Fruit fly (Drosophila melanogaster): ENCODE data around the gene Oga.
A peak's percentile ranks its signal among the peaks of the same experiment; 100 is the strongest.

Gene Oga

dm6 chr3R:21206802-21207238 lies 12.1 kb upstream of the Oga start:
- TF ChIP-seq ash1 (GFP tag; optimal IDR thresholded peaks at IDR 0.05), result no peak
- TF ChIP-seq CG17361 (GFP tag; IDR thresholded peaks at IDR 0.05), result no peak
- TF ChIP-seq Poxn (GFP tag; IDR thresholded peaks at IDR 0.05), result no peak
- TF ChIP-seq CG12071 (GFP tag; optimal IDR thresholded peaks at IDR 0.05), result peak; percentile 12
- no peak for TF ChIP-seq Hsf (GFP tag; optimal IDR thresholded peaks at IDR 0.05)
- TF ChIP-seq CG13775 (GFP tag; optimal IDR thresholded peaks at IDR 0.05), result no peak
- TF ChIP-seq HmgD (GFP tag; optimal IDR thresholded peaks at IDR 0.05), result no peak
- no peak for TF ChIP-seq ewg (GFP tag; optimal IDR thresholded peaks at IDR 0.05)
- TF ChIP-seq CG1233 (GFP tag; optimal IDR thresholded peaks at IDR 0.05), result no peak
- no peak for TF ChIP-seq Tbp (GFP tag; optimal IDR thresholded peaks at IDR 0.05)
- no peak for TF ChIP-seq Max (GFP tag; optimal IDR thresholded peaks at IDR 0.05)
- TF ChIP-seq caup (GFP tag; optimal IDR thresholded peaks at IDR 0.05; ENCODE audit: severe bottlenecking), result peak; percentile 17
- TF ChIP-seq zen2 (GFP tag; IDR thresholded peaks at IDR 0.05; ENCODE audit: partially characterized antibody), result no peak
- no peak for TF ChIP-seq CG17829 (tag; optimal IDR thresholded peaks at IDR 0.05)
- peak; percentile 86 for TF ChIP-seq exex (tag; optimal IDR thresholded peaks at IDR 0.05)
- TF ChIP-seq NfI (GFP tag; optimal IDR thresholded peaks at IDR 0.05), result no peak
- no peak for TF ChIP-seq sim (GFP tag; IDR thresholded peaks at IDR 0.05)
- no peak for TF ChIP-seq CG15269 (tag; optimal IDR thresholded peaks at IDR 0.05)
- peak; percentile 97 for TF ChIP-seq chinmo (GFP tag; IDR thresholded peaks at IDR 0.05; ENCODE audit: partially characterized antibody)
- TF ChIP-seq CG6254 (GFP tag; optimal IDR thresholded peaks at IDR 0.05), result no peak
- TF ChIP-seq tna (GFP tag; IDR thresholded peaks at IDR 0.05; ENCODE audit: partially characterized antibody), result peak; percentile 27; the same call in 1 of the 2 replicates
- no peak for TF ChIP-seq BEAF-32 (GFP tag; optimal IDR thresholded peaks at IDR 0.05)
- peak; percentile 98 for TF ChIP-seq grn (GFP tag; optimal IDR thresholded peaks at IDR 0.05)
- TF ChIP-seq B-H1 (GFP tag; IDR thresholded peaks at IDR 0.05), result no peak
- no peak for TF ChIP-seq CG18764 (GFP tag; optimal IDR thresholded peaks at IDR 0.05)
- TF ChIP-seq Dek (tag; optimal IDR thresholded peaks at IDR 0.05), result no peak
- TF ChIP-seq CrebB (tag; optimal IDR thresholded peaks at IDR 0.05), result no peak
- no peak for TF ChIP-seq ind (GFP tag; optimal IDR thresholded peaks at IDR 0.05)
- no peak for TF ChIP-seq dmrt99B (tag; optimal IDR thresholded peaks at IDR 0.05)
- TF ChIP-seq tup (GFP tag; optimal IDR thresholded peaks at IDR 0.05), result no peak
- no peak for TF ChIP-seq CG18599 (GFP tag; optimal IDR thresholded peaks at IDR 0.05)
- TF ChIP-seq seq (GFP tag; IDR thresholded peaks at IDR 0.05), result no peak
- 0 out of 2 replicates have a peak, but pooled peaks have one; percentile 19 for TF ChIP-seq CG5953 (GFP tag; IDR thresholded peaks at IDR 0.05)
- TF ChIP-seq pum (GFP tag; optimal IDR thresholded peaks at IDR 0.05), result no peak
- TF ChIP-seq CG2712 (tag; optimal IDR thresholded peaks at IDR 0.05), result no peak
- no peak for TF ChIP-seq Taf1 (GFP tag; IDR thresholded peaks at IDR 0.05)
- TF ChIP-seq Trl (optimal IDR thresholded peaks at IDR 0.05), result peak in 1 of 2 experiments; percentile 10
- TF ChIP-seq Trl (GFP tag; optimal IDR thresholded peaks at IDR 0.05), result no peak
- peak; percentile 64 for TF ChIP-seq B-H2 (GFP tag; optimal IDR thresholded peaks at IDR 0.05)
- TF ChIP-seq Pdp1 (GFP tag; optimal IDR thresholded peaks at IDR 0.05), result peak in 1 of 2 experiments; percentile 59
- TF ChIP-seq ro (GFP tag; IDR thresholded peaks at IDR 0.05), result no peak
- TF ChIP-seq wdn (GFP tag; IDR thresholded peaks at IDR 0.05), result no peak
- peak; percentile 56 for TF ChIP-seq ftz-f1 (GFP tag; optimal IDR thresholded peaks at IDR 0.05)
- no peak for TF ChIP-seq Sox102F (GFP tag; optimal IDR thresholded peaks at IDR 0.05)
- no peak for TF ChIP-seq hbn (GFP tag; IDR thresholded peaks at IDR 0.05; ENCODE audit: partially characterized antibody)
- no peak for TF ChIP-seq CG8924 (tag; optimal IDR thresholded peaks at IDR 0.05)
- peak; percentile 53 for TF ChIP-seq CG13296 (GFP tag; optimal IDR thresholded peaks at IDR 0.05)
- TF ChIP-seq z (GFP tag; IDR thresholded peaks at IDR 0.05), result peak; percentile 82
- no peak for TF ChIP-seq tx (GFP tag; optimal IDR thresholded peaks at IDR 0.05)
- TF ChIP-seq usp (GFP tag; optimal IDR thresholded peaks at IDR 0.05), result no peak
- TF ChIP-seq ranshi (GFP tag; IDR thresholded peaks at IDR 0.05), result no peak
- no peak for TF ChIP-seq Sin3A (optimal IDR thresholded peaks at IDR 0.05)
